Worm (Caenorhabditis elegans): Measurements from ENCODE around the gene ZK546.19.
"Not testable (repeated sequence)": the region's sequence is repeated elsewhere in the genome, so short reads cannot be mapped to it uniquely, and the experiment has no call there.

ZK546.19 gene

ce11 chrII:4920608-4921007 lies 20.9 kb upstream of the ZK546.19 start:
- TF ChIP-seq W03F9.2 (tag; optimal IDR thresholded peaks at IDR 0.05) (no peak), dao-5 (tag; optimal IDR thresholded peaks at IDR 0.05) (no peak), him-1 (tag; optimal IDR thresholded peaks at IDR 0.05) (no peak)

ce11 chrII:4924729-4925128 lies 16.8 kb upstream of the ZK546.19 start:
- TF ChIP-seq him-1 (tag; optimal IDR thresholded peaks at IDR 0.05) (no peak), W03F9.2 (tag; optimal IDR thresholded peaks at IDR 0.05) (no peak), dao-5 (tag; optimal IDR thresholded peaks at IDR 0.05) (no peak)

ce11 chrII:4925198-4925764 lies 16.2 kb upstream of the ZK546.19 start, which contains the start of gene aagr-2:
TSS of gene aagr-2 (minus strand) at chrII:4925248.
- no peak for TF ChIP-seq dao-5 (tag; optimal IDR thresholded peaks at IDR 0.05)
- no peak for TF ChIP-seq him-1 (tag; optimal IDR thresholded peaks at IDR 0.05)
- TF ChIP-seq W03F9.2 (tag; optimal IDR thresholded peaks at IDR 0.05) = no peak

- TF ChIP-seq him-1 (tag; optimal IDR thresholded peaks at IDR 0.05) (no peak), dao-5 (tag; optimal IDR thresholded peaks at IDR 0.05) (no peak), W03F9.2 (tag; optimal IDR thresholded peaks at IDR 0.05) (no peak)
These were observed 10.2 kb upstream of the ZK546.19 start for ce11 chrII:4931286-4931685.

- TF ChIP-seq him-1, dao-5, W03F9.2 (tag; optimal IDR thresholded peaks at IDR 0.05): not testable (repeated sequence)
These were observed 8.8 kb upstream of the ZK546.19 start, which contains the start of gene msp-152 for ce11 chrII:4932727-4933126. TSS of gene msp-152 (plus strand) at chrII:4933027.

- TF ChIP-seq W03F9.2 (tag; optimal IDR thresholded peaks at IDR 0.05) (no peak), dao-5 (tag; optimal IDR thresholded peaks at IDR 0.05) (no peak), him-1 (tag; optimal IDR thresholded peaks at IDR 0.05) (no peak)
These were observed 6.6 kb upstream of the ZK546.19 start, which contains the start of gene gst-30 for ce11 chrII:4934954-4935353. TSS of gene gst-30 (minus strand) at chrII:4935054.

ce11 chrII:4935518-4935917 lies 6.0 kb upstream of the ZK546.19 start, which contains the start of gene ZK546.5:
TSS of gene ZK546.5 (plus strand) at chrII:4935818.
- no peak for TF ChIP-seq dao-5 (tag; optimal IDR thresholded peaks at IDR 0.05)
- no peak for TF ChIP-seq W03F9.2 (tag; optimal IDR thresholded peaks at IDR 0.05)

ce11 chrII:4937743-4938142 lies 3.8 kb upstream of the ZK546.19 start, which contains the start of gene ZK546.4:
TSS of gene ZK546.4 (plus strand) at chrII:4938043.
- TF ChIP-seq him-1 (tag; optimal IDR thresholded peaks at IDR 0.05) (no peak), W03F9.2 (tag; optimal IDR thresholded peaks at IDR 0.05) (no peak), dao-5 (tag; optimal IDR thresholded peaks at IDR 0.05) (no peak)

ce11 chrII:4941050-4941449 lies 476 bp upstream of the ZK546.19 start, which contains the start of gene cblc-1:
TSS of gene cblc-1 (minus strand) at chrII:4941150.
- TF ChIP-seq dao-5 (tag; optimal IDR thresholded peaks at IDR 0.05) (no peak), him-1 (tag; optimal IDR thresholded peaks at IDR 0.05) (no peak), W03F9.2 (tag; optimal IDR thresholded peaks at IDR 0.05) (no peak)

- TF ChIP-seq him-1 (tag; optimal IDR thresholded peaks at IDR 0.05) (no peak), dao-5 (tag; optimal IDR thresholded peaks at IDR 0.05) (peak; percentile 44)
These were observed 871 bp downstream of the ZK546.19 start for ce11 chrII:4942397-4942796.

- TF ChIP-seq W03F9.2 (tag; optimal IDR thresholded peaks at IDR 0.05) = no peak
- TF ChIP-seq him-1 (tag; optimal IDR thresholded peaks at IDR 0.05) = no peak
- no peak for TF ChIP-seq dao-5 (tag; optimal IDR thresholded peaks at IDR 0.05)
These were observed 1.3 kb downstream of the ZK546.19 start for ce11 chrII:4942829-4943228.

- TF ChIP-seq dao-5 (tag; optimal IDR thresholded peaks at IDR 0.05) (no peak), him-1 (tag; optimal IDR thresholded peaks at IDR 0.05) (no peak), W03F9.2 (tag; optimal IDR thresholded peaks at IDR 0.05) (no peak)
These were observed 2.3 kb downstream of the ZK546.19 start, which contains the start of gene mdt-4 for ce11 chrII:4943849-4944248. TSS of gene mdt-4 (minus strand) at chrII:4943949.

- TF ChIP-seq dao-5 (tag; optimal IDR thresholded peaks at IDR 0.05) (no peak), W03F9.2 (tag; optimal IDR thresholded peaks at IDR 0.05) (no peak), him-1 (tag; optimal IDR thresholded peaks at IDR 0.05) (no peak)
These were observed 4.2 kb downstream of the ZK546.19 start, which contains the start of the genes gldi-11 and ZK546.2 for ce11 chrII:4945695-4946094. TSS of gene gldi-11 (minus strand) at chrII:4945789. TSS of gene ZK546.2 (plus strand) at chrII:4946027.

ce11 chrII:4946775-4947174 lies 5.2 kb downstream of the ZK546.19 start:
- no peak for TF ChIP-seq W03F9.2 (tag; optimal IDR thresholded peaks at IDR 0.05)
- no peak for TF ChIP-seq dao-5 (tag; optimal IDR thresholded peaks at IDR 0.05)
- no peak for TF ChIP-seq him-1 (tag; optimal IDR thresholded peaks at IDR 0.05)

ce11 chrII:4948118-4948517 lies 6.6 kb downstream of the ZK546.19 start:
- TF ChIP-seq W03F9.2 (tag; optimal IDR thresholded peaks at IDR 0.05) = no peak
- TF ChIP-seq dao-5 (tag; optimal IDR thresholded peaks at IDR 0.05) = no peak
- TF ChIP-seq him-1 (tag; optimal IDR thresholded peaks at IDR 0.05) = no peak
